Fruit fly (Drosophila melanogaster): ENCODE results near the gene PTPMT1.

dm6 chr3R:23732533-23732932 is 25.6 kb upstream of the PTPMT1 start:
- no peak for TF ChIP-seq EcR (GFP tag; optimal IDR thresholded peaks at IDR 0.05)
- no peak for TF ChIP-seq psq (optimal IDR thresholded peaks at IDR 0.05)
- TF ChIP-seq usp (GFP tag; optimal IDR thresholded peaks at IDR 0.05): no peak

Measured in whole organism.